Fruit fly (Drosophila melanogaster): Measurements from ENCODE around the gene CG42675.
A peak's percentile ranks its signal among the peaks of the same experiment; 100 is the strongest.

CG42675 gene

DNA sequence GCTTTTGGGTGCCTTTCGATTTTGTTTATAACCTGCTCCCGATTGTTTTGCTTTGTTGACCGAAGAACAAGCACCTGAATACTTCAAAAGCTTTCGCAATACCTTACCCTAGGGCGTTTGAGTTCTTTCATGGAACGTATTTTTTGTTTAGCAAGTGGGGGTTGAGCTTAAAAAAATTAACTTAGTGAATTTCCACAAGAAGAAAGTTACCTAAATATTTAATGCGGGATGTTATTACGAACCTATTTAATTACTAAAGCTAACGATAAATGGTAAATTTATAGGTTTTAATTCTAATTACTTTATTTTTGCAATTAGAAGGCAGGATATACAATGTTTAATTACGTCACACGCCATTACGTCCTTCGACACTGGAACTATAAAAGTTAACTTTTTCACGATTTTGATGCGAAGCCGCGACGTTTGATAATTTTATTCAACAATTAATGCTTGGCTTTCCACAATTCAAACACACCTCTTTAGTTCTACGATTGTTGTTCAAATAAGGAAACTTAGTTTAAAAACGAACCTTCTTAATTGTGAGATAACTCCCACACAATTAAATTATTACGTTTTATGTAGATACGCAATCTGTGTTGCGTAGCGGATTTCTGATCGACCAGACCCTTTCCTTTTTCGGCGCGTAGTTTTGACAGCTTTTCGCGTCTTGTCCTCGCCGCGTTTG is 48.0 kb downstream of the CG42675 start (continued):
- no peak for TF ChIP-seq CG33213 (GFP tag; optimal IDR thresholded peaks at IDR 0.05)
- TF ChIP-seq NFAT (GFP tag; IDR thresholded peaks at IDR 0.05), result peak; percentile 74
- peak; percentile 21 for TF ChIP-seq CG7786 (GFP tag; optimal IDR thresholded peaks at IDR 0.05)
- no peak; the same call in 1 of the 3 replicates for TF ChIP-seq dysf (GFP tag; IDR thresholded peaks at IDR 0.05)

DNA sequence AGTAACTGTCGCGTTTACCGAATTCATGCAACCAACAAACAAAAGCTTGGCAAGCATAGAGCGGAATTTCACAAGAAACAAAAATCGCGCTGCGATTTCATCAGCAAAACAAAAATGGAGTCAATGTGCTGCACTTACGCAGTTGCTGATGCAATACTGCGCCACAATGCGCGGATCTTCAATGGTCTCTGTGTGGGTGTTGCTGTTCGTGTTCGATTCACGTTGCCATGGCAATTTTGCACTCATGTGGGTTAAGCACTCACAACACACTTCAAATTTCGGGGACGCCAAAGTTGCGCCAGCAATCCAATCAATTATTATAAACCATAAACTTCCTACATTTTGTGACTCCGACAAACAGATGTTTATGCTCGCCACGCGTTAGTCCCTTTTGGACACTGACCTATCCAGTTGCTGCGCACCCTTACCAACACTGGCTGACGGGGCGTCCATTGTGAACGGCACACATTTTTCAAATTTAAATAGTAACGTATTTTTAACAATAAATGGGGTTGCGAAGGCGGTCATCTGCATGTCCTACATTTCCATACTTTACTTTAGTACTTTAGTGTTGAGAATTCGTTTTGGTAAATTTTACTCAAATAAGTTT is 48.7 kb downstream of the CG42675 start, which contains the start of gene CG2017:
TSS of gene CG2017 (minus strand) at position 374 of the 610 bp plus-strand sequence.
- TF ChIP-seq Bgb (GFP tag; IDR thresholded peaks at IDR 0.05; ENCODE audit: partially characterized antibody) (peak; percentile 49; the same call in 1 of the 2 replicates), gsb (GFP tag; IDR thresholded peaks at IDR 0.05) (no peak), CG17328 (GFP tag; IDR thresholded peaks at IDR 0.05) (no peak), YL-1 (GFP tag; optimal IDR thresholded peaks at IDR 0.05) (peak; percentile 49), Gsc (GFP tag; IDR thresholded peaks at IDR 0.05) (no peak), bowl (GFP tag; IDR thresholded peaks at IDR 0.05) (no peak), CG14710 (tag; optimal IDR thresholded peaks at IDR 0.05) (peak; percentile 67), CG13123 (GFP tag; optimal IDR thresholded peaks at IDR 0.05) (no peak), Eip74EF (GFP tag; optimal IDR thresholded peaks at IDR 0.05) (no peak), hb (GFP tag; IDR thresholded peaks at IDR 0.05; ENCODE audit: partially characterized antibody) (no peak), CG3847 (GFP tag; IDR thresholded peaks at IDR 0.05) (peak; percentile 85), hth (optimal IDR thresholded peaks at IDR 0.05) (no peak), grn (GFP tag; optimal IDR thresholded peaks at IDR 0.05) (no peak), CG10462 (GFP tag; optimal IDR thresholded peaks at IDR 0.05) (no peak), CG13424 (tag; optimal IDR thresholded peaks at IDR 0.05) (no peak), Hmx (GFP tag; optimal IDR thresholded peaks at IDR 0.05) (no peak), CG12071 (GFP tag; optimal IDR thresholded peaks at IDR 0.05) (no peak), trem (tag; optimal IDR thresholded peaks at IDR 0.05) (peak; percentile 76), crc (GFP tag; optimal IDR thresholded peaks at IDR 0.05) (peak; percentile 26), CG7271 (tag; optimal IDR thresholded peaks at IDR 0.05) (no peak), Sry-δ (GFP tag; optimal IDR thresholded peaks at IDR 0.05) (peak; percentile 54), CG8944 (GFP tag; optimal IDR thresholded peaks at IDR 0.05) (peak; percentile 26), dan (GFP tag; IDR thresholded peaks at IDR 0.05) (no peak), croc (GFP tag; conservative IDR thresholded peaks at IDR 0.05) (no peak; the same call in 2 of the 3 replicates), sens (GFP tag) (peak; percentile 82), schlank (tag; optimal IDR thresholded peaks at IDR 0.05) (no peak), CG34422 (GFP tag; IDR thresholded peaks at IDR 0.05) (peak; percentile 75), Xrp1 (GFP tag; IDR thresholded peaks at IDR 0.05) (no peak), CG12104 (GFP tag; optimal IDR thresholded peaks at IDR 0.05) (no peak), CG12155 (GFP tag; optimal IDR thresholded peaks at IDR 0.05) (peak; percentile 51), CG6813 (GFP tag; optimal IDR thresholded peaks at IDR 0.05) (no peak), HLH4C (GFP tag; IDR thresholded peaks at IDR 0.05; ENCODE audit: partially characterized antibody) (no peak), bigmax (GFP tag; optimal IDR thresholded peaks at IDR 0.05) (peak; percentile 53), fu2 (GFP tag; optimal IDR thresholded peaks at IDR 0.05) (peak; percentile 24), gfzf (GFP tag; optimal IDR thresholded peaks at IDR 0.05) (peak; percentile 92), CG8388 (GFP tag; optimal IDR thresholded peaks at IDR 0.05) (no peak), Ravus (GFP tag; IDR thresholded peaks at IDR 0.05) (no peak), CG6854 (GFP tag; optimal IDR thresholded peaks at IDR 0.05) (no peak), CG14965 (GFP tag; optimal IDR thresholded peaks at IDR 0.05; ENCODE audit: borderline replicate concordance) (no peak), Max (GFP tag; optimal IDR thresholded peaks at IDR 0.05) (no peak), seq (GFP tag; IDR thresholded peaks at IDR 0.05) (no peak), Rx (GFP tag; IDR thresholded peaks at IDR 0.05) (peak; percentile 5; the same call in 1 of the 2 replicates), Sox100B (GFP tag; optimal IDR thresholded peaks at IDR 0.05) (no peak), gem (tag; optimal IDR thresholded peaks at IDR 0.05) (no peak)
